Worm (Caenorhabditis elegans): ENCODE results near the gene try-12.

ce11 chrV:7451421-7451820, 2.3 kb downstream of the try-12 start, which contains the start of gene try-11:
- TF ChIP-seq ets-4 (GFP tag; optimal IDR thresholded peaks at IDR 0.05) (no peak), hsf-1 (GFP tag; IDR thresholded peaks at IDR 0.05) (no peak), zfh-2 (GFP tag; conservative IDR thresholded peaks at IDR 0.05) (no peak), pbrm-1 (GFP tag; IDR thresholded peaks at IDR 0.05) (no peak), madf-8 (GFP tag; conservative IDR thresholded peaks at IDR 0.05) (no peak)
